Worm (Caenorhabditis elegans): ENCODE data around the gene idpc-6.

- TF ChIP-seq hmg-1.2 (GFP tag; IDR thresholded peaks at IDR 0.05) (no peak), Y95B8A.8 (GFP tag; IDR thresholded peaks at IDR 0.05) (no peak), ZK185.1 (tag; optimal IDR thresholded peaks at IDR 0.05; ENCODE audit: poor library complexity, severe bottlenecking) (no peak), snpc-4 (GFP tag; optimal IDR thresholded peaks at IDR 0.05) (no peak), snpc-4 (tag; optimal IDR thresholded peaks at IDR 0.05) (no peak), aptf-2 (GFP tag; conservative IDR thresholded peaks at IDR 0.05) (no peak), unc-130 (GFP tag; optimal IDR thresholded peaks at IDR 0.05) (no peak), ztf-18 (tag; optimal IDR thresholded peaks at IDR 0.05) (no peak), K12H6.12 (tag; optimal IDR thresholded peaks at IDR 0.05) (no peak), ceh-100 (GFP tag; IDR thresholded peaks at IDR 0.05) (no peak), snpc-1.3 (tag; optimal IDR thresholded peaks at IDR 0.05; ENCODE audit: insufficient read depth) (no peak), dpl-1 (GFP tag; optimal IDR thresholded peaks at IDR 0.05) (no peak), F49E8.2 (tag; optimal IDR thresholded peaks at IDR 0.05; ENCODE audit: insufficient read depth) (no peak), ztf-6 (GFP tag; IDR thresholded peaks at IDR 0.05) (no peak)
Observed at ce11 chrV:9618919-9619318, 1.0 kb upstream of the idpc-6 start, which contains the start of gene idpc-7.
